Worm (Caenorhabditis elegans) whole organism, L4/young adult: Measurements from ENCODE around the gene sups-1.

Experiments used
- W03F9.2 ChIP-seq: fragments of 150-350 bp; optimal IDR thresholded peaks from 2 replicates; lab custom pipeline; 2014; ENCODE audit warnings: missing biosample characterization, missing genetic modification characterization
- dao-5 ChIP-seq: sonication (generic microtip); optimal IDR thresholded peaks from 2 replicates; lab custom pipeline; 2016; ENCODE audit warnings: missing genotype, missing genetic modification characterization, moderate library complexity, missing compliant biosample characterization
- him-1 ChIP-seq: sonication (generic microtip); optimal IDR thresholded peaks from 2 replicates; lab custom pipeline; 2016; ENCODE audit warnings: missing genotype, missing genetic modification reagents, missing genetic modification characterization, missing compliant biosample characterization

DNA sequence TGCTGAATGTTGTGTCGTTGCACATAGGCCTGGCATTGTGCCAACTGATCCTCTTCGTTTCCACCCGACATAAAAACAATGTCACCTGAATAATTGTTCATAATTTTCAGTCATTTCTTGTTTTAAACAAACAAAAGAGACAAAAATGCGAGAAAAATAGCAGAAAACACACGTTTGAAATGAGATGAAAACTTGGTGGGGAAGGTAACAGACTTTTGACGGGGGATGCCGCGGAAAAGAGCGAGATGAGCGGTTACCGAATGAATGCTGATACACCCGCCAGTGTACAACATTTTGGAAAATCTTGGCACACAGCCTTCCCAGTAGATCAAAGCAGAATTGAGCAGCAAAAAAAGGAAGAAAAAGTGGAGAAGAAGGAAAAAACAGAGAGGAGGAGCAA is 26.2 kb upstream of the sups-1 start, which contains the start of gene kin-2:
- TF ChIP-seq him-1 (tag; lab: Kevin White, UChicago): no peak
- no peak for TF ChIP-seq dao-5 (tag; lab: Kevin White, UChicago)
- TF ChIP-seq W03F9.2: no peak
